Fruit fly (Drosophila melanogaster): ENCODE data around the gene pum.

pum gene

dm6 chr3R:9159756-9160383, 77.6 kb downstream of the pum start (continued):
- TF ChIP-seq CG12744 (GFP tag; optimal IDR thresholded peaks at IDR 0.05) (no peak), fd96Cb (tag; optimal IDR thresholded peaks at IDR 0.05) (peak; percentile 31), CG17359 (tag; optimal IDR thresholded peaks at IDR 0.05) (peak; percentile 15), ci (GFP tag; IDR thresholded peaks at IDR 0.05) (no peak), Spps (tag; optimal IDR thresholded peaks at IDR 0.05) (peak; percentile 45), Tbp (GFP tag; optimal IDR thresholded peaks at IDR 0.05) (no peak), Ssrp (tag; optimal IDR thresholded peaks at IDR 0.05) (peak; percentile 53), CG8359 (GFP tag; optimal IDR thresholded peaks at IDR 0.05; ENCODE audit: borderline replicate concordance) (no peak), CG14710 (tag; optimal IDR thresholded peaks at IDR 0.05) (peak; percentile 72), CG12104 (GFP tag; optimal IDR thresholded peaks at IDR 0.05) (no peak), Mrtf (GFP tag; IDR thresholded peaks at IDR 0.05) (no peak), Hr51 (GFP tag; optimal IDR thresholded peaks at IDR 0.05) (peak in 1 of 2 experiments; percentile 19), nmo (GFP tag; optimal IDR thresholded peaks at IDR 0.05) (peak; percentile 68), CG13775 (GFP tag; optimal IDR thresholded peaks at IDR 0.05) (peak; percentile 7), CG7928 (GFP tag; optimal IDR thresholded peaks at IDR 0.05) (no peak), CG30403 (GFP tag; optimal IDR thresholded peaks at IDR 0.05) (peak; percentile 27), CG15479 (GFP tag; optimal IDR thresholded peaks at IDR 0.05) (no peak), CG17328 (GFP tag; IDR thresholded peaks at IDR 0.05) (no peak), trem (tag; optimal IDR thresholded peaks at IDR 0.05) (peak; percentile 45), dpn (GFP tag; optimal IDR thresholded peaks at IDR 0.05) (peak in 1 of 2 experiments; percentile 22), CG12659 (GFP tag; optimal IDR thresholded peaks at IDR 0.05) (no peak), Hand (GFP tag; optimal IDR thresholded peaks at IDR 0.05) (no peak), Gug (GFP tag; IDR thresholded peaks at IDR 0.05) (no peak), CG7556 (GFP tag; optimal IDR thresholded peaks at IDR 0.05) (peak; percentile 25), CG8924 (tag; optimal IDR thresholded peaks at IDR 0.05) (peak; percentile 36), Six4 (GFP tag; optimal IDR thresholded peaks at IDR 0.05) (peak; percentile 19), unpg (GFP tag; optimal IDR thresholded peaks at IDR 0.05) (peak; percentile 54), dmrt99B (tag; optimal IDR thresholded peaks at IDR 0.05) (peak; percentile 43), D19A (tag; optimal IDR thresholded peaks at IDR 0.05) (peak; percentile 39), rib (GFP tag; IDR thresholded peaks at IDR 0.05) (no peak), CoRest (tag; optimal IDR thresholded peaks at IDR 0.05) (peak; percentile 26), pb (GFP tag; optimal IDR thresholded peaks at IDR 0.05) (no peak), CG10147 (GFP tag; optimal IDR thresholded peaks at IDR 0.05) (no peak), sens (GFP tag) (peak; percentile 76), CG8944 (GFP tag; optimal IDR thresholded peaks at IDR 0.05) (no peak), scrt (GFP tag; optimal IDR thresholded peaks at IDR 0.05) (no peak), CG11696 (GFP tag; IDR thresholded peaks at IDR 0.05) (no peak), CG33557 (GFP tag; optimal IDR thresholded peaks at IDR 0.05) (peak; percentile 25), CG15514 (GFP tag; optimal IDR thresholded peaks at IDR 0.05) (no peak), Rfx (GFP tag; IDR thresholded peaks at IDR 0.05) (no peak), Blimp-1 (GFP tag; optimal IDR thresholded peaks at IDR 0.05) (peak; percentile 74), CG2199 (GFP tag; IDR thresholded peaks at IDR 0.05) (peak; percentile 1; the same call in 1 of the 3 replicates), gcm (GFP tag; optimal IDR thresholded peaks at IDR 0.05) (peak; percentile 23), PHDP (tag; optimal IDR thresholded peaks at IDR 0.05) (peak; percentile 55), Hmx (GFP tag; optimal IDR thresholded peaks at IDR 0.05) (no peak), CG18599 (GFP tag; optimal IDR thresholded peaks at IDR 0.05) (no peak), Xbp1 (GFP tag; optimal IDR thresholded peaks at IDR 0.05) (peak; percentile 30), vfl (GFP tag; optimal IDR thresholded peaks at IDR 0.05) (no peak), CG2678 (tag; optimal IDR thresholded peaks at IDR 0.05) (peak; percentile 32)
